Worm (Caenorhabditis elegans): Measurements from ENCODE around the gene kin-15.

DNA sequence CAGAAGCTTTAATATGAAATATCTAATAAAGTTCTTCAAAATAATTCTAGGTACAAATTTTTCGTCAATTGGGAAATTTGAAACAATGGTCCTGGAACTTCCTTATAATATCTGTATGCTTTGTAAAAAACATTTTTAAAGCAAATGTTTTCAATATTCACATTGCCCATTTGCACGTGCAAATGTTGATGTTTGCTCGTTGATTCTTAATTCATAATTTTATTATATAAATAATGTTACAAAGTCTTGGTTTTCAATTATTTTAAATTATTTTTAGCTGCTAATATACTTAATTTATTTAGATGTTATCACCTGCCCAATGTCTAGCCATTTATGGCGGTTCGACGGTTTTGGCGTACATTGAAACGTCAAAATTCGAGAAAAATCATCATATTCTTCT, 11.5 kb downstream of the kin-15 start, which contains the start of gene M176.11:
- TF ChIP-seq mdl-1 (tag; optimal IDR thresholded peaks at IDR 0.05) (no peak), ztf-11 (tag; optimal IDR thresholded peaks at IDR 0.05) (no peak)

Measured in whole organism, L1 larva.